Worm (Caenorhabditis elegans) whole organism, young adult: ENCODE results near the gene R08F11.4.

ENCODE experiments used
- B0019.2 ChIP-seq: fragments of 200-800 bp; sonication (Bioruptor generic); conservative IDR thresholded peaks from 2 replicates; pipeline ENCODE4 v1.3.6; 2022; ENCODE audit warnings: missing genetic modification reagents, missing genetic modification characterization, missing compliant biosample characterization
- C17E4.6 ChIP-seq: fragments of 200-800 bp; sonication (Bioruptor generic); IDR thresholded peaks from 2 replicates; pipeline ENCODE4 v1.3.6; 2022; ENCODE audit warnings: missing genetic modification reagents, missing genetic modification characterization, missing compliant biosample characterization
- D2030.7 ChIP-seq: fragments of 200-800 bp; sonication (Bioruptor generic); IDR thresholded peaks from 2 replicates; pipeline ENCODE4 v1.3.6; 2022; ENCODE audit warnings: missing genetic modification reagents, missing genetic modification characterization, missing compliant biosample characterization
- T26A5.8 ChIP-seq: sonication (generic microtip); optimal IDR thresholded peaks from 2 replicates; lab custom pipeline; 2016; ENCODE audit warnings: missing genetic modification characterization, missing compliant biosample characterization
- Y56A3A.18 ChIP-seq: fragments of 200-800 bp; sonication (Bioruptor generic); IDR thresholded peaks from 2 replicates; pipeline ENCODE4 v1.3.6; 2022; ENCODE audit warnings: missing genetic modification reagents, missing genetic modification characterization, missing compliant biosample characterization
- ZK185.1 ChIP-seq: sonication (generic microtip); optimal IDR thresholded peaks from 2 replicates; lab custom pipeline; 2016; ENCODE audit warnings: mild to moderate bottlenecking, missing genetic modification characterization, missing compliant biosample characterization; ENCODE audit not compliant: poor library complexity, severe bottlenecking
- aptf-3 ChIP-seq: fragments of 200-800 bp; sonication (Bioruptor generic); IDR thresholded peaks from 2 replicates; pipeline ENCODE4 v1.3.6; 2022; ENCODE audit warnings: missing genetic modification characterization, missing compliant biosample characterization
- attf-3 ChIP-seq: fragments of 200-800 bp; sonication (Bioruptor generic); conservative IDR thresholded peaks from 2 replicates; pipeline ENCODE4 v1.3.6; 2022; ENCODE audit warnings: missing genetic modification reagents, missing genetic modification characterization, missing compliant biosample characterization
- bed-1 ChIP-seq: fragments of 200-800 bp; sonication (Bioruptor generic); IDR thresholded peaks from 2 replicates; pipeline ENCODE4 v1.3.6; 2022; ENCODE audit warnings: missing genetic modification reagents, missing genetic modification characterization, missing compliant biosample characterization
- cebp-1 ChIP-seq, 2 experiments: fragments of 200-800 bp in 1 of 2; sonication (Bioruptor generic) in 1 of 2; sonication (generic microtip) in 1 of 2; IDR thresholded peaks in 1 of 2; optimal IDR thresholded peaks in 1 of 2; 2 replicates each; pipeline versions ENCODE4 v1.3.6 to Lab custom; 2017 to 2022; ENCODE audit warnings: missing compliant biosample characterization in 2 of 2, missing genetic modification characterization in 2 of 2, mild to moderate bottlenecking in 1 of 2, missing genetic modification reagents in 1 of 2, moderate library complexity in 1 of 2
- ceh-100 ChIP-seq: fragments of 200-800 bp; sonication (Bioruptor generic); IDR thresholded peaks from 2 replicates; pipeline ENCODE4 v1.3.6; 2022; ENCODE audit warnings: missing genetic modification reagents, missing genetic modification characterization, missing compliant biosample characterization
- ceh-27 ChIP-seq: fragments of 200-800 bp; sonication (Bioruptor generic); optimal IDR thresholded peaks from 2 replicates; lab custom pipeline; 2018; ENCODE audit warnings: mild to moderate bottlenecking, missing genetic modification characterization, moderate library complexity, missing compliant biosample characterization
- efl-1 ChIP-seq: fragments of 150-350 bp; optimal IDR thresholded peaks from 2 replicates; lab custom pipeline; 2014; ENCODE audit warnings: missing biosample characterization, missing genetic modification reagents, missing genetic modification characterization
- egrh-3 ChIP-seq: fragments of 200-800 bp; sonication (Bioruptor generic); IDR thresholded peaks from 2 replicates; pipeline ENCODE4 v1.3.6; 2022; ENCODE audit warnings: missing genetic modification reagents, missing genetic modification characterization, missing compliant biosample characterization
- ets-4 ChIP-seq: fragments of 200-800 bp; sonication (Bioruptor generic); optimal IDR thresholded peaks from 2 replicates; lab custom pipeline; 2018; ENCODE audit warnings: mild to moderate bottlenecking, missing genetic modification characterization, missing compliant biosample characterization
- hlh-26 ChIP-seq: fragments of 200-800 bp; sonication (Bioruptor generic); conservative IDR thresholded peaks from 2 replicates; pipeline ENCODE4 v1.3.6; 2022; ENCODE audit warnings: missing genetic modification reagents, missing genetic modification characterization, missing compliant biosample characterization
- hsf-1 ChIP-seq: fragments of 200-800 bp; sonication (Bioruptor generic); IDR thresholded peaks from 2 replicates; pipeline ENCODE4 v1.3.6; 2022; ENCODE audit warnings: missing genetic modification reagents, missing genetic modification characterization, missing compliant biosample characterization
- let-607 ChIP-seq, 2 experiments: fragments of 200-800 bp in 1 of 2; sonication (Bioruptor generic) in 1 of 2; sonication (generic microtip) in 1 of 2; optimal IDR thresholded peaks; 2 replicates each; lab custom pipeline; 2016 to 2018; ENCODE audit warnings: mild to moderate bottlenecking in 2 of 2, missing compliant biosample characterization in 2 of 2, missing genetic modification characterization in 2 of 2, moderate library complexity in 2 of 2, missing genotype in 1 of 2
- nfya-2 ChIP-seq: fragments of 200-800 bp; sonication (Bioruptor generic); IDR thresholded peaks from 2 replicates; pipeline ENCODE4 v1.3.6; 2022; ENCODE audit warnings: missing genetic modification reagents, missing genetic modification characterization, missing compliant biosample characterization
- nhr-179 ChIP-seq: sonication (generic microtip); optimal IDR thresholded peaks from 2 replicates; lab custom pipeline; 2016; ENCODE audit warnings: mild to moderate bottlenecking, missing genetic modification characterization, missing compliant biosample characterization
- pha-4 ChIP-seq: fragments of 150-350 bp; sonication (generic microtip); optimal IDR thresholded peaks from 2 replicates; lab custom pipeline; 2014; ENCODE audit warnings: missing biosample characterization, missing genetic modification reagents, missing genetic modification characterization
- rcor-1 ChIP-seq: fragments of 200-800 bp; sonication (Bioruptor generic); IDR thresholded peaks from 2 replicates; pipeline ENCODE4 v1.3.6; 2022; ENCODE audit warnings: missing genetic modification reagents, missing genetic modification characterization, missing compliant biosample characterization
- rec-8 ChIP-seq, 2 experiments: sonication (generic microtip); optimal IDR thresholded peaks; 2 replicates each; lab custom pipeline; 2016; ENCODE audit warnings: mild to moderate bottlenecking in 2 of 2, missing genetic modification characterization in 2 of 2, missing genetic modification reagents in 2 of 2, missing genotype in 2 of 2, missing biosample characterization in 1 of 2, missing compliant biosample characterization in 1 of 2, moderate library complexity in 1 of 2
- repo-1 ChIP-seq: sonication (generic microtip); optimal IDR thresholded peaks from 2 replicates; lab custom pipeline; 2017; ENCODE audit warnings: mild to moderate bottlenecking, missing genetic modification characterization, missing compliant biosample characterization
- snpc-3.4 ChIP-seq: sonication (generic microtip); optimal IDR thresholded peaks from 2 replicates; lab custom pipeline; 2017; ENCODE audit warnings: missing genetic modification characterization, mild to moderate bottlenecking, missing compliant biosample characterization, antibody characterized with exemption, moderate library complexity, missing genotype, missing genetic modification reagents
- sptf-2 ChIP-seq: fragments of 200-800 bp; sonication (Bioruptor generic); optimal IDR thresholded peaks from 2 replicates; lab custom pipeline; 2018; ENCODE audit warnings: mild to moderate bottlenecking, missing genetic modification characterization, missing compliant biosample characterization
- tbp1 ChIP-seq: fragments of 200-800 bp; sonication (Bioruptor generic); optimal IDR thresholded peaks from 2 replicates; lab custom pipeline; 2018; ENCODE audit warnings: mild to moderate bottlenecking, missing genetic modification characterization, missing compliant biosample characterization
- tbx-9 ChIP-seq: sonication (generic microtip); optimal IDR thresholded peaks from 2 replicates; lab custom pipeline; 2016; ENCODE audit warnings: borderline replicate concordance, missing genetic modification characterization, inconsistent platforms, missing compliant biosample characterization
- zfh-2 ChIP-seq: fragments of 200-800 bp; sonication (Bioruptor generic); conservative IDR thresholded peaks from 2 replicates; pipeline ENCODE4 v1.3.6; 2022; ENCODE audit warnings: missing genetic modification reagents, missing genetic modification characterization, missing compliant biosample characterization
- ztf-25 ChIP-seq: fragments of 200-800 bp; sonication (Bioruptor generic); IDR thresholded peaks from 2 replicates; pipeline ENCODE4 v1.3.6; 2022; ENCODE audit warnings: missing genetic modification reagents, missing genetic modification characterization, missing compliant biosample characterization
- ztf-28 ChIP-seq: fragments of 200-800 bp; sonication (Bioruptor generic); IDR thresholded peaks from 2 replicates; pipeline ENCODE4 v1.3.6; 2022; ENCODE audit warnings: missing genetic modification reagents, missing genetic modification characterization, missing compliant biosample characterization

R08F11.4 gene

ce11 chrV:3801787-3802417 lies 3.4 kb downstream of the R08F11.4 start:
- TF ChIP-seq ceh-27 (GFP tag; lab: Kevin White, UChicago) (no peak), bed-1 (no peak)

ce11 chrV:3800378-3800777 lies 4.9 kb downstream of the R08F11.4 start, which contains the start of gene srt-30:
Gene srt-30 (minus strand): TSS chrV:3800478.
- no peak for TF ChIP-seq nhr-179 (tag; lab: Kevin White, UChicago)
- TF ChIP-seq tbp1 (GFP tag; lab: Kevin White, UChicago): no peak
- no peak for TF ChIP-seq rcor-1
- TF ChIP-seq repo-1 (tag; lab: Kevin White, UChicago): no peak
- no peak for TF ChIP-seq tbx-9 (tag; lab: Kevin White, UChicago)
- TF ChIP-seq ztf-28 (GFP tag; lab: Robert Waterston, UW): no peak
- no peak for TF ChIP-seq let-607 (tag; optimal IDR thresholded peaks at IDR 0.05; lab: Kevin White, UChicago)
- TF ChIP-seq pha-4 (tag; lab: Kevin White, UChicago): no peak
- TF ChIP-seq hsf-1: no peak
- TF ChIP-seq ZK185.1 (tag; lab: Kevin White, UChicago): no peak
- TF ChIP-seq, all 124 proteins: peak for 0

ce11 chrV:3799737-3800136 lies 5.6 kb downstream of the R08F11.4 start:
- TF ChIP-seq ztf-25 (no peak), efl-1 (GFP tag; lab: Kevin White, UChicago) (no peak), ets-4 (GFP tag; lab: Kevin White, UChicago) (no peak), pha-4 (tag; lab: Kevin White, UChicago) (no peak), B0019.2 (no peak), T26A5.8 (no peak), rec-8 (tag; optimal IDR thresholded peaks at IDR 0.05; lab: Kevin White, UChicago) (no peak), aptf-3 (GFP tag; lab: Robert Waterston, UW) (no peak), let-607 (tag; optimal IDR thresholded peaks at IDR 0.05; lab: Kevin White, UChicago) (no peak), sptf-2 (GFP tag; lab: Kevin White, UChicago) (no peak), snpc-3.4 (tag; lab: Kevin White, UChicago) (no peak), ceh-100 (GFP tag; lab: Robert Waterston, UW) (no peak), C17E4.6 (GFP tag; lab: Robert Waterston, UW) (no peak), D2030.7 (GFP tag; lab: Robert Waterston, UW) (no peak), hlh-26 (GFP tag; lab: Robert Waterston, UW) (no peak), cebp-1 (GFP tag; IDR thresholded peaks at IDR 0.05; lab: Robert Waterston, UW) (no peak), cebp-1 (tag; optimal IDR thresholded peaks at IDR 0.05; lab: Kevin White, UChicago) (no peak), attf-3 (GFP tag; lab: Robert Waterston, UW) (no peak), nfya-2 (no peak)

- TF ChIP-seq egrh-3 (peak; percentile 37; the same call in 1 of the 2 replicates), zfh-2 (GFP tag; lab: Robert Waterston, UW) (peak; percentile 61; the same call in 1 of the 2 replicates), Y56A3A.18 (no peak)
Measured at ce11 chrV:3790424-3790823, 14.9 kb downstream of the R08F11.4 start.
